Fruit fly (Drosophila melanogaster) S2 (cell line): ENCODE results near the gene mIF2.

Source experiments
- CG8478 ChIP-seq: fragments of >200 bp; optimal IDR thresholded peaks from 2 replicates; lab custom pipeline; 2018
- CTCF ChIP-seq, 2 experiments: fragments of >200 bp; optimal IDR thresholded peaks; 2 replicates each; lab custom pipeline; 2018

DNA sequence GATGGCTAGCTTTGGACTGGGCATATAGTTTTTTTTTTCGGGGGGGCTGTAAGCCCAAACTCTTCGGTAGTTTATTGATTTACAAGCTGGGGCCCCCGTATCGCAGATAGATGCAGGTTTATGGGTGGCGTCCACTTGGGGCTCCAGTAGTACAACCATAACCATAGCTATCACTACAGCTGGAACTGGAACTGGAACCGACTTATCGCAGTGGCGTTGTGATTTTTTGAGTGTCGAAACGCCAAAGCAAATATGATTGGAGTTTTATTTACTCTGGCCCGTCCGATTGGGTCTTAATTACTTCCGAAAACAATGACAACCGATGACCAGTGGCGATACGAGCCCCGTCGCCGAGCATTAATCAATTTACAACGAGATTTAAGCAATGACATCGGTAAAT, 45.8 kb upstream of the mIF2 start:
- no peak for TF ChIP-seq CG8478 (lab: Kevin White, UChicago)
- no peak for TF ChIP-seq CTCF (optimal IDR thresholded peaks at IDR 0.05; lab: Kevin White, UChicago)
